Fruit fly (Drosophila melanogaster): ENCODE measurements around the gene CG15432.

The CG15432 gene

dm6 chr2L:4417982-4418381, 24.1 kb upstream of the CG15432 start (continued):
- TF ChIP-seq MESR4 (GFP tag; optimal IDR thresholded peaks at IDR 0.05) (no peak), CG1602 (GFP tag; optimal IDR thresholded peaks at IDR 0.05) (no peak), ci (GFP tag; IDR thresholded peaks at IDR 0.05) (peak; percentile 52; the same call in 1 of the 3 replicates), gt (GFP tag; IDR thresholded peaks at IDR 0.05) (no peak), Mad (GFP tag; optimal IDR thresholded peaks at IDR 0.05) (no peak), Chrac-16 (GFP tag; optimal IDR thresholded peaks at IDR 0.05) (no peak), D19B (GFP tag; optimal IDR thresholded peaks at IDR 0.05) (no peak), pum (GFP tag; optimal IDR thresholded peaks at IDR 0.05) (no peak), sr (GFP tag; IDR thresholded peaks at IDR 0.05) (peak; percentile 59; the same call in 1 of the 3 replicates), eve (GFP tag; optimal IDR thresholded peaks at IDR 0.05) (no peak), br (optimal IDR thresholded peaks at IDR 0.05) (no peak), MBD-R2 (GFP tag; IDR thresholded peaks at IDR 0.05) (no peak), chif (GFP tag; optimal IDR thresholded peaks at IDR 0.05) (no peak), CG17361 (GFP tag; IDR thresholded peaks at IDR 0.05) (no peak), Dip2 (GFP tag; IDR thresholded peaks at IDR 0.05) (peak; percentile 91), CG8290 (GFP tag; optimal IDR thresholded peaks at IDR 0.05) (no peak), CG8290 (tag; optimal IDR thresholded peaks at IDR 0.05) (no peak), CG31365 (tag; optimal IDR thresholded peaks at IDR 0.05) (no peak), unpg (GFP tag; optimal IDR thresholded peaks at IDR 0.05) (no peak), oc (tag; optimal IDR thresholded peaks at IDR 0.05) (no peak), CG13287 (GFP tag; IDR thresholded peaks at IDR 0.05; ENCODE audit: partially characterized antibody) (no peak), CG2875 (GFP tag; optimal IDR thresholded peaks at IDR 0.05) (no peak), Drgx (GFP tag; IDR thresholded peaks at IDR 0.05) (no peak), ranshi (GFP tag; IDR thresholded peaks at IDR 0.05) (0 out of 2 replicates have a peak, but pooled peaks have one; percentile 11), CG12071 (GFP tag; optimal IDR thresholded peaks at IDR 0.05) (no peak), Gug (GFP tag; IDR thresholded peaks at IDR 0.05) (no peak), CG17385 (GFP tag; optimal IDR thresholded peaks at IDR 0.05) (no peak), mirr (GFP tag; optimal IDR thresholded peaks at IDR 0.05) (peak; percentile 7), corto (GFP tag; optimal IDR thresholded peaks at IDR 0.05) (no peak), CG2199 (GFP tag; IDR thresholded peaks at IDR 0.05) (no peak), CG4617 (GFP tag; optimal IDR thresholded peaks at IDR 0.05; ENCODE audit: borderline replicate concordance) (no peak), CG18764 (GFP tag; optimal IDR thresholded peaks at IDR 0.05) (no peak), HLH3B (GFP tag; IDR thresholded peaks at IDR 0.05) (0 out of 2 replicates have a peak, but pooled peaks have one; percentile 15), Dip3 (GFP tag; optimal IDR thresholded peaks at IDR 0.05) (no peak), CG8478 (optimal IDR thresholded peaks at IDR 0.05) (no peak), CG6683 (GFP tag; optimal IDR thresholded peaks at IDR 0.05) (no peak), CG16815 (GFP tag; optimal IDR thresholded peaks at IDR 0.05) (no peak), CG6175 (GFP tag; IDR thresholded peaks at IDR 0.05) (no peak), CG6854 (GFP tag; optimal IDR thresholded peaks at IDR 0.05) (no peak), HLH54F (GFP tag; optimal IDR thresholded peaks at IDR 0.05) (no peak), fd102C (GFP tag; optimal IDR thresholded peaks at IDR 0.05) (no peak), prd (optimal IDR thresholded peaks at IDR 0.05) (no peak), prd (GFP tag; IDR thresholded peaks at IDR 0.05) (no peak), esg (GFP tag; conservative IDR thresholded peaks at IDR 0.05) (no peak), CG4328 (GFP tag; optimal IDR thresholded peaks at IDR 0.05) (no peak), E2f2 (GFP tag; IDR thresholded peaks at IDR 0.05) (no peak), CG30020 (tag; optimal IDR thresholded peaks at IDR 0.05) (no peak), Vsx1 (GFP tag; optimal IDR thresholded peaks at IDR 0.05) (no peak), odd (GFP tag; optimal IDR thresholded peaks at IDR 0.05) (no peak), peb (GFP tag; IDR thresholded peaks at IDR 0.05) (no peak), stc (GFP tag; IDR thresholded peaks at IDR 0.05) (peak; percentile 53), CG18476 (GFP tag; optimal IDR thresholded peaks at IDR 0.05) (no peak), CG7786 (GFP tag; optimal IDR thresholded peaks at IDR 0.05) (no peak), Aef1 (GFP tag; IDR thresholded peaks at IDR 0.05) (no peak; the same call in 2 of the 3 replicates)
